Fruit fly (Drosophila melanogaster) whole organism, embryonic: ENCODE data around the gene CG33510.

Experiments
- ATbp ChIP-seq: fragments of 200-800 bp; sonication (Bioruptor generic); optimal IDR thresholded peaks from 2 replicates; lab custom pipeline; 2017; ENCODE audit warnings: missing biosample characterization, mild to moderate bottlenecking, missing genetic modification characterization, missing genetic modification reagents
- Atf3 ChIP-seq: fragments of 200-800 bp; sonication (Bioruptor generic); optimal IDR thresholded peaks from 3 replicates; lab custom pipeline; 2016; ENCODE audit warnings: missing biosample characterization, missing genetic modification characterization
- Bdp1 ChIP-seq: fragments of 200-800 bp; sonication (Bioruptor generic); optimal IDR thresholded peaks from 3 replicates; lab custom pipeline; 2016; ENCODE audit warnings: missing biosample characterization, missing genetic modification characterization
- CG10147 ChIP-seq: fragments of 200-800 bp; sonication (Bioruptor generic); optimal IDR thresholded peaks from 2 replicates; lab custom pipeline; 2019; ENCODE audit warnings: missing biosample characterization, mild to moderate bottlenecking, missing genetic modification characterization, moderate library complexity
- CG10321 ChIP-seq: fragments of 200-800 bp; sonication (Bioruptor generic); IDR thresholded peaks from 2 replicates; pipeline ENCODE4 v1.3.6; 2022; ENCODE audit warnings: missing biosample characterization, missing genetic modification characterization
- CG10462 ChIP-seq: fragments of 200-800 bp; sonication (Bioruptor generic); optimal IDR thresholded peaks from 2 replicates; lab custom pipeline; 2016; ENCODE audit warnings: missing biosample characterization, missing genetic modification characterization
- CG1233 ChIP-seq: fragments of 200-800 bp; sonication (Bioruptor generic); optimal IDR thresholded peaks from 4 replicates; lab custom pipeline; 2018; ENCODE audit warnings: missing biosample characterization, mild to moderate bottlenecking, missing genetic modification characterization
- CG18764 ChIP-seq: fragments of 200-800 bp; sonication (Bioruptor generic); optimal IDR thresholded peaks from 3 replicates; lab custom pipeline; 2016; ENCODE audit warnings: missing biosample characterization, missing genetic modification characterization
- CG30020 ChIP-seq: fragments of 200-800 bp; optimal IDR thresholded peaks from 2 replicates; lab custom pipeline; 2019; ENCODE audit warnings: missing biosample characterization, mild to moderate bottlenecking, missing genetic modification characterization, moderate library complexity
- CG30431 ChIP-seq: fragments of 200-800 bp; sonication (Bioruptor generic); optimal IDR thresholded peaks from 2 replicates; lab custom pipeline; 2017; ENCODE audit warnings: missing biosample characterization, missing genetic modification characterization
- CG32532 ChIP-seq: fragments of 200-800 bp; sonication (Bioruptor generic); IDR thresholded peaks from 2 replicates; pipeline ENCODE4 v1.3.6; 2022; ENCODE audit warnings: missing biosample characterization, missing genetic modification characterization
- CG32767 ChIP-seq: fragments of 200-800 bp; sonication (Bioruptor generic); IDR thresholded peaks from 2 replicates; pipeline ENCODE4 v1.3.6; 2022; ENCODE audit warnings: missing biosample characterization, missing genetic modification characterization
- CG33557 ChIP-seq: fragments of 200-800 bp; sonication (Bioruptor generic); optimal IDR thresholded peaks from 2 replicates; lab custom pipeline; 2019; ENCODE audit warnings: missing biosample characterization, mild to moderate bottlenecking, missing genetic modification characterization, moderate library complexity
- CG3407 ChIP-seq: fragments of 200-800 bp; sonication (Bioruptor generic); optimal IDR thresholded peaks from 2 replicates; lab custom pipeline; 2018; ENCODE audit warnings: missing biosample characterization, mild to moderate bottlenecking, missing genetic modification characterization
- CG34224 ChIP-seq: fragments of 200-800 bp; sonication (Bioruptor generic); IDR thresholded peaks from 3 replicates; pipeline ENCODE4 v1.3.6; 2022; ENCODE audit warnings: missing biosample characterization, missing genetic modification characterization; ENCODE audit not compliant: partially characterized antibody
- CG3847 ChIP-seq: fragments of 200-800 bp; sonication (Bioruptor generic); IDR thresholded peaks from 2 replicates; pipeline ENCODE4 v1.3.6; 2022; ENCODE audit warnings: missing biosample characterization, missing genetic modification characterization
- CG4360 ChIP-seq: fragments of 200-800 bp; sonication (Bioruptor generic); IDR thresholded peaks from 2 replicates; pipeline ENCODE4 v1.3.6; 2022; ENCODE audit warnings: missing biosample characterization, missing genetic modification characterization
- CG4404 ChIP-seq: fragments of 200-800 bp; sonication (Bioruptor generic); IDR thresholded peaks from 2 replicates; pipeline ENCODE4 v1.3.6; 2022; ENCODE audit warnings: missing biosample characterization, missing genetic modification characterization
- CG6254 ChIP-seq: fragments of 200-800 bp; sonication (Bioruptor generic); optimal IDR thresholded peaks from 3 replicates; lab custom pipeline; 2017; ENCODE audit warnings: mild to moderate bottlenecking, missing biosample characterization, missing genetic modification reagents, missing genetic modification characterization
- CG6689 ChIP-seq: fragments of 200-800 bp; sonication (Bioruptor generic); IDR thresholded peaks from 2 replicates; pipeline ENCODE4 v1.3.6; 2022; ENCODE audit warnings: missing biosample characterization, missing genetic modification characterization
- CG7271 ChIP-seq: fragments of 200-800 bp; sonication (Bioruptor generic); optimal IDR thresholded peaks from 2 replicates; lab custom pipeline; 2018; ENCODE audit warnings: missing biosample characterization, mild to moderate bottlenecking, missing genetic modification characterization, moderate library complexity
- CG7745 ChIP-seq: fragments of 200-800 bp; sonication (Bioruptor generic); optimal IDR thresholded peaks from 2 replicates; lab custom pipeline; 2018; ENCODE audit warnings: missing biosample characterization, mild to moderate bottlenecking, missing genetic modification characterization, moderate library complexity
- CG7987 ChIP-seq: fragments of 200-800 bp; sonication (Bioruptor generic); optimal IDR thresholded peaks from 2 replicates; lab custom pipeline; 2018; ENCODE audit warnings: missing biosample characterization, mild to moderate bottlenecking, missing genetic modification characterization, moderate library complexity
- CG8388 ChIP-seq: fragments of 200-800 bp; sonication (Bioruptor generic); optimal IDR thresholded peaks from 2 replicates; lab custom pipeline; 2019; ENCODE audit warnings: missing biosample characterization, mild to moderate bottlenecking, missing genetic modification characterization, moderate library complexity
- CG8478 ChIP-seq: fragments of >200 bp; optimal IDR thresholded peaks from 2 replicates; lab custom pipeline; 2018
- Dek ChIP-seq: fragments of 200-800 bp; sonication (Bioruptor generic); optimal IDR thresholded peaks from 3 replicates; lab custom pipeline; 2019; ENCODE audit warnings: missing biosample characterization, mild to moderate bottlenecking, missing genetic modification characterization, moderate library complexity
- Fer1 ChIP-seq: fragments of 200-800 bp; sonication (Bioruptor generic); optimal IDR thresholded peaks from 2 replicates; lab custom pipeline; 2017; ENCODE audit warnings: missing biosample characterization, mild to moderate bottlenecking, missing genetic modification characterization
- HHEX ChIP-seq: fragments of 200-800 bp; sonication (Bioruptor generic); optimal IDR thresholded peaks from 3 replicates; lab custom pipeline; 2017; ENCODE audit warnings: missing biosample characterization, mild to moderate bottlenecking, missing genetic modification characterization, missing genetic modification reagents
- Mes4 ChIP-seq: fragments of 200-800 bp; sonication (Bioruptor generic); optimal IDR thresholded peaks from 2 replicates; lab custom pipeline; 2016; ENCODE audit warnings: missing biosample characterization, missing genetic modification characterization
- Pdp1 ChIP-seq, 2 experiments: fragments of 200-800 bp; sonication (Bioruptor generic); optimal IDR thresholded peaks; 3 replicates each; lab custom pipeline; 2016; ENCODE audit warnings: missing biosample characterization in 2 of 2, missing genetic modification characterization in 2 of 2, mild to moderate bottlenecking in 1 of 2, moderate library complexity in 1 of 2
- Scr ChIP-seq: fragments of 200-800 bp; sonication (Bioruptor generic); IDR thresholded peaks from 2 replicates; pipeline ENCODE4 v1.3.6; 2022; ENCODE audit warnings: missing biosample characterization, missing genetic modification characterization; ENCODE audit not compliant: partially characterized antibody
- Six4 ChIP-seq: fragments of 200-800 bp; sonication (Bioruptor generic); optimal IDR thresholded peaks from 2 replicates; lab custom pipeline; 2016; ENCODE audit warnings: missing biosample characterization, missing genetic modification characterization
- Xrp1 ChIP-seq: fragments of 200-800 bp; sonication (Bioruptor generic); IDR thresholded peaks from 2 replicates; pipeline ENCODE4 v1.3.6; 2022; ENCODE audit warnings: missing biosample characterization, missing genetic modification characterization
- amos ChIP-seq: fragments of 200-800 bp; sonication (Bioruptor generic); IDR thresholded peaks from 2 replicates; pipeline ENCODE4 v1.3.6; 2022; ENCODE audit warnings: missing biosample characterization, missing genetic modification characterization; ENCODE audit not compliant: partially characterized antibody
- bbx ChIP-seq: fragments of 200-800 bp; sonication (Bioruptor generic); IDR thresholded peaks from 2 replicates; pipeline ENCODE4 v1.3.6; 2022; ENCODE audit warnings: missing biosample characterization, missing genetic modification characterization; ENCODE audit not compliant: partially characterized antibody
- cg ChIP-seq: fragments of 200-800 bp; sonication (Bioruptor generic); optimal IDR thresholded peaks from 3 replicates; lab custom pipeline; 2019; ENCODE audit warnings: missing biosample characterization, mild to moderate bottlenecking, missing genetic modification characterization, moderate library complexity
- chif ChIP-seq, 2 experiments: fragments of 200-800 bp; sonication (Bioruptor generic); optimal IDR thresholded peaks; 3 replicates each; lab custom pipeline; 2016; ENCODE audit warnings: missing biosample characterization in 2 of 2, missing genetic modification characterization in 2 of 2
- chn ChIP-seq: fragments of 200-800 bp; sonication (Bioruptor generic); optimal IDR thresholded peaks from 2 replicates; lab custom pipeline; 2016; ENCODE audit warnings: missing biosample characterization, missing genetic modification characterization
- crol ChIP-seq: fragments of 200-800 bp; sonication (Bioruptor generic); IDR thresholded peaks from 2 replicates; pipeline ENCODE4 v1.3.6; 2022; ENCODE audit warnings: missing biosample characterization, missing genetic modification characterization
- crp ChIP-seq, 2 experiments: fragments of 200-800 bp; sonication (Bioruptor generic); optimal IDR thresholded peaks; 2 replicates in 1 of 2; 3 replicates in 1 of 2; lab custom pipeline; 2017; ENCODE audit warnings: missing biosample characterization in 2 of 2, missing genetic modification characterization in 2 of 2, mild to moderate bottlenecking in 1 of 2, moderate library complexity in 1 of 2
- gcm2 ChIP-seq: fragments of 200-800 bp; sonication (Bioruptor generic); optimal IDR thresholded peaks from 2 replicates; lab custom pipeline; 2016; ENCODE audit warnings: missing biosample characterization, missing genetic modification characterization
- mirr ChIP-seq: fragments of 200-800 bp; sonication (Bioruptor generic); optimal IDR thresholded peaks from 3 replicates; lab custom pipeline; 2018; ENCODE audit warnings: missing biosample characterization, mild to moderate bottlenecking, missing genetic modification characterization
- nerfin-2 ChIP-seq: fragments of 200-800 bp; sonication (Bioruptor generic); IDR thresholded peaks from 2 replicates; pipeline ENCODE4 v1.3.6; 2022; ENCODE audit warnings: missing biosample characterization, missing genetic modification characterization; ENCODE audit not compliant: partially characterized antibody
- psq ChIP-seq: fragments of 200-800 bp; sonication (Bioruptor generic); optimal IDR thresholded peaks from 2 replicates; lab custom pipeline; 2017; ENCODE audit warnings: missing biosample characterization, missing genetic modification characterization
- pum ChIP-seq: fragments of 200-800 bp; sonication (Bioruptor generic); optimal IDR thresholded peaks from 2 replicates; lab custom pipeline; 2016; ENCODE audit warnings: missing biosample characterization, missing genetic modification characterization
- schlank ChIP-seq: fragments of 200-800 bp; sonication (Bioruptor generic); optimal IDR thresholded peaks from 2 replicates; lab custom pipeline; 2018; ENCODE audit warnings: missing biosample characterization, mild to moderate bottlenecking, missing genetic modification characterization
- sob ChIP-seq: fragments of 200-800 bp; sonication (Bioruptor generic); IDR thresholded peaks from 2 replicates; pipeline ENCODE4 v1.3.6; 2022; ENCODE audit warnings: missing biosample characterization, missing genetic modification characterization
- usp ChIP-seq: fragments of >200 bp; optimal IDR thresholded peaks from 2 replicates; lab custom pipeline; 2017; ENCODE audit warnings: missing biosample characterization, missing genetic modification characterization
- yki ChIP-seq: fragments of >200 bp; optimal IDR thresholded peaks from 3 replicates; lab custom pipeline; 2018
- zen2 ChIP-seq: fragments of 200-800 bp; sonication (Bioruptor generic); IDR thresholded peaks from 3 replicates; pipeline ENCODE4 v1.3.6; 2022; ENCODE audit warnings: missing biosample characterization, missing genetic modification characterization; ENCODE audit not compliant: partially characterized antibody

Gene CG33510

DNA sequence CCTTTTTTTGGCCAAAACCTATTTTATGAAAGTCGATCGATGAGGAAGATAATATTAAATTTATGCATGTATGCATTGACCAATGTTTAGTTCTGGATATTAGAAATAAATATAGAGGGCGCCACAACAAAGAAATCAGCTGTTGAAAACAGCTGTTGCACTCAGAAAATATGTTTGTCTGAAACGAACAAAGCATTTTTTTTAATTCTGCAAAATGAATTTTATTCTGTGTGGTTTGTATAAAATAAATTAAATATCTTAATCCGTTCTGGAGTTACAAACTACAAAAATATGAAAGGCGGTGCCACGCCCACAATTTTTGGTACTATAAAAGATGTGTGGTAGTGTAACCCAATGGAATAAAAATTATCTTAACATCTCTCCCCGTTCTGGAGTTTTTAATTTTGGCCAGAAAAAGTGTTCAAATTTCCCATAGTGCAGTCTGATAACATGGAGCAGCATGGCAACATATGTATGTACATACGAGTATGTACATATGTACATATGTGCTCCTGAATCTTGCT, 24.7 kb upstream of the CG33510 start (continued):
- TF ChIP-seq CG34224 (GFP tag; lab: Robert Waterston, UW): no peak
- TF ChIP-seq yki (lab: Kevin White, UChicago): no peak
- peak; percentile 56 for TF ChIP-seq CG33557 (GFP tag; lab: Kevin White, UChicago)
- peak; percentile 26 for TF ChIP-seq Bdp1 (GFP tag; lab: Kevin White, UChicago)
- peak; percentile 43 for TF ChIP-seq CG10147 (GFP tag; lab: Kevin White, UChicago)
- TF ChIP-seq Dek (tag; lab: Kevin White, UChicago): no peak
- TF ChIP-seq sob (GFP tag; lab: Robert Waterston, UW): 0 out of 2 replicates have a peak, but pooled peaks have one; percentile 45
- no peak for TF ChIP-seq schlank (tag; lab: Kevin White, UChicago)
- no peak for TF ChIP-seq CG7271 (tag; lab: Kevin White, UChicago)
- no peak for TF ChIP-seq nerfin-2 (GFP tag; lab: Robert Waterston, UW)
- TF ChIP-seq bbx: no peak
- no peak for TF ChIP-seq zen2
- no peak for TF ChIP-seq CG7745 (tag; lab: Kevin White, UChicago)
- peak; percentile 31 to 40 for TF ChIP-seq Pdp1 (GFP tag; optimal IDR thresholded peaks at IDR 0.05; lab: Kevin White, UChicago)
- no peak for TF ChIP-seq psq (GFP tag; lab: Kevin White, UChicago)
- no peak for TF ChIP-seq crol (GFP tag; lab: Robert Waterston, UW)
- peak; percentile 33 for TF ChIP-seq Atf3 (GFP tag; lab: Kevin White, UChicago)
- no peak for TF ChIP-seq CG4360 (GFP tag; lab: Robert Waterston, UW)
- no peak; the same call in 1 of the 2 replicates for TF ChIP-seq CG4404
- peak; percentile 34 for TF ChIP-seq CG1233
- peak; percentile 54; the same call in 1 of the 2 replicates for TF ChIP-seq CG6689 (GFP tag; lab: Robert Waterston, UW)
- TF ChIP-seq gcm2 (GFP tag; lab: Kevin White, UChicago): no peak
- TF ChIP-seq CG10462 (GFP tag; lab: Kevin White, UChicago): peak; percentile 39
- TF ChIP-seq usp (GFP tag; lab: Kevin White, UChicago): no peak
- TF ChIP-seq mirr: no peak
- peak; percentile 45 for TF ChIP-seq CG6254 (GFP tag; lab: Kevin White, UChicago)
- TF ChIP-seq CG3407: peak; percentile 39
- TF ChIP-seq Fer1 (GFP tag; lab: Kevin White, UChicago): no peak
- no peak for TF ChIP-seq CG7987 (GFP tag; lab: Kevin White, UChicago)
- 0 out of 2 replicates have a peak, but pooled peaks have one; percentile 21 for TF ChIP-seq CG32532
- TF ChIP-seq CG30431 (GFP tag; lab: Kevin White, UChicago): peak; percentile 66
- no peak for TF ChIP-seq Scr (GFP tag; lab: Robert Waterston, UW)
- peak; percentile 44 for TF ChIP-seq CG30020 (tag; lab: Kevin White, UChicago)
- peak; percentile 43; the same call in 1 of the 2 replicates for TF ChIP-seq CG3847 (GFP tag; lab: Robert Waterston, UW)
- peak; percentile 66; the same call in 1 of the 2 replicates for TF ChIP-seq CG32767 (GFP tag; lab: Robert Waterston, UW)
- TF ChIP-seq ATbp: peak; percentile 34
- no peak for TF ChIP-seq Six4
- TF ChIP-seq Mes4: peak; percentile 31
- TF ChIP-seq amos (GFP tag; lab: Robert Waterston, UW): no peak
- peak; percentile 16 for TF ChIP-seq CG18764
- TF ChIP-seq cg (GFP tag; lab: Kevin White, UChicago): no peak
- peak; percentile 8 to 82 for TF ChIP-seq crp (GFP tag; optimal IDR thresholded peaks at IDR 0.05; lab: Kevin White, UChicago)
- peak; percentile 62 for TF ChIP-seq Xrp1 (GFP tag; lab: Robert Waterston, UW)
- TF ChIP-seq CG8478 (lab: Kevin White, UChicago): no peak
- TF ChIP-seq pum (GFP tag; lab: Kevin White, UChicago): peak; percentile 24
- peak; percentile 16 to 72 for TF ChIP-seq chif (GFP tag; optimal IDR thresholded peaks at IDR 0.05; lab: Kevin White, UChicago)
- peak; percentile 74 for TF ChIP-seq chn
- TF ChIP-seq CG8388 (GFP tag; lab: Kevin White, UChicago): peak; percentile 78
- peak; percentile 15 for TF ChIP-seq HHEX (GFP tag; lab: Kevin White, UChicago)
- no peak for TF ChIP-seq CG10321 (GFP tag; lab: Robert Waterston, UW)
